Worm (Caenorhabditis elegans) whole organism, L4 larva: Measurements from ENCODE around the gene F42C5.3.

ENCODE experiments used
- R02D3.7 ChIP-seq: fragments of 150-350 bp; sonication (generic microtip); optimal IDR thresholded peaks from 3 replicates; lab custom pipeline; 2014; ENCODE audit warnings: missing biosample characterization, missing genetic modification characterization
- ceh-32 ChIP-seq: sonication (generic microtip); optimal IDR thresholded peaks from 2 replicates; lab custom pipeline; 2016; ENCODE audit warnings: mild to moderate bottlenecking, missing genetic modification characterization, missing compliant biosample characterization; ENCODE audit not compliant: poor library complexity
- ces-1 ChIP-seq: fragments of 150-350 bp; sonication (generic microtip); optimal IDR thresholded peaks from 4 replicates; lab custom pipeline; 2014; ENCODE audit warnings: missing biosample characterization, missing genetic modification reagents, missing genetic modification characterization
- nhr-237 ChIP-seq: sonication (generic microtip); optimal IDR thresholded peaks from 2 replicates; lab custom pipeline; 2017; ENCODE audit warnings: missing biosample characterization, missing genetic modification characterization
- nhr-77 ChIP-seq: fragments of 150-350 bp; optimal IDR thresholded peaks from 2 replicates; lab custom pipeline; 2014; ENCODE audit warnings: missing biosample characterization, missing genetic modification characterization
- pha-4 ChIP-seq, 2 experiments: fragments of 150-350 bp in 1 of 2; fragments of 200-800 bp in 1 of 2; sonication (Bioruptor generic) in 1 of 2; IDR thresholded peaks in 1 of 2; optimal IDR thresholded peaks in 1 of 2; 2 replicates each; pipeline versions ENCODE4 v1.3.6 to Lab custom; 2014 to 2022; ENCODE audit warnings: missing genetic modification characterization in 2 of 2, missing genetic modification reagents in 2 of 2, missing biosample characterization in 1 of 2, missing compliant biosample characterization in 1 of 2

DNA sequence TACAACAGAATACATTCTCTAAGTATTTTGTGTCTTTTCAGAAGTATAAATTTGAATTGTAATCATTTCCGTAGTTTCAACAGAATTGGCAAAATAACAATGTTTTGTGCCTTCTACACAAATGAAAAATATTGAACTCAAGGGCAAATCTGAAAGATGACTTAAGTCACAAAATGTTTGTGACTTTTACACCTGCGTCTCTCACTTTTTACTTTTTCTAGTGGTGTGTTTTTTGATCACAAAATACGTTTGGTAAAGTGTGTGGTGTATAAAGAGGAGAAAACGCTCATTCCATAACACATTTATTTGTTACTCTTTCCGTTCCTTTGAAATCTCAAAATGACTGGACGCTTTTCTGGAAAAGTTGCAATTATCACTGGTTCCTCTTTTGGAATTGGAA lies 26.8 kb downstream of the F42C5.3 start, which contains the start of gene C06E4.3:
- TF ChIP-seq ces-1 (GFP tag; lab: Kevin White, UChicago) = no peak
- TF ChIP-seq ceh-32 (tag; lab: Kevin White, UChicago) = no peak
- TF ChIP-seq nhr-237 = no peak
- TF ChIP-seq nhr-77 = peak; percentile 25
- TF ChIP-seq R02D3.7 = no peak
- TF ChIP-seq pha-4 (GFP tag; IDR thresholded peaks at IDR 0.05; lab: Robert Waterston, UW) = no peak
- no peak for TF ChIP-seq pha-4 (tag; optimal IDR thresholded peaks at IDR 0.05; lab: Kevin White, UChicago)
